Worm (Caenorhabditis elegans) whole organism, late embryonic: ENCODE data around the gene flp-6.
A peak's percentile ranks its signal among the peaks of the same experiment; 100 is the strongest.

Experiments used
- K09A11.1 ChIP-seq: sonication (generic microtip); optimal IDR thresholded peaks from 2 replicates; lab custom pipeline; 2017; ENCODE audit warnings: antibody characterized with exemption, mild to moderate bottlenecking, missing genetic modification characterization, missing compliant biosample characterization; ENCODE audit not compliant: insufficient read depth
- ama-1 ChIP-seq: fragments of 150-350 bp; optimal IDR thresholded peaks from 2 replicates; lab custom pipeline; 2014
- ceh-14 ChIP-seq: sonication (generic microtip); optimal IDR thresholded peaks from 2 replicates; lab custom pipeline; 2016; ENCODE audit warnings: missing genotype, missing genetic modification characterization, missing compliant biosample characterization
- ceh-18 ChIP-seq: sonication (generic microtip); optimal IDR thresholded peaks from 2 replicates; lab custom pipeline; 2016; ENCODE audit warnings: missing genetic modification characterization, missing compliant biosample characterization
- ceh-19 ChIP-seq: fragments of 200-800 bp; sonication (Bioruptor generic); optimal IDR thresholded peaks from 2 replicates; lab custom pipeline; 2018; ENCODE audit warnings: mild to moderate bottlenecking, missing genetic modification characterization, missing compliant biosample characterization
- ceh-22 ChIP-seq: sonication (generic microtip); optimal IDR thresholded peaks from 2 replicates; lab custom pipeline; 2017; ENCODE audit warnings: missing biosample characterization, missing genetic modification characterization
- ceh-30 ChIP-seq: fragments of 150-350 bp; optimal IDR thresholded peaks from 2 replicates; lab custom pipeline; 2014; ENCODE audit warnings: missing biosample characterization, missing genetic modification characterization
- ceh-31 ChIP-seq: sonication (generic microtip); optimal IDR thresholded peaks from 2 replicates; lab custom pipeline; 2016; ENCODE audit warnings: missing genetic modification characterization, missing compliant biosample characterization
- ceh-45 ChIP-seq: fragments of 200-800 bp; sonication (Bioruptor generic); IDR thresholded peaks from 2 replicates; pipeline ENCODE4 v1.3.6; 2022; ENCODE audit warnings: missing genetic modification reagents, missing genetic modification characterization, missing compliant biosample characterization
- ceh-6 ChIP-seq: fragments of 200-800 bp; sonication (Bioruptor generic); optimal IDR thresholded peaks from 2 replicates; lab custom pipeline; 2018; ENCODE audit warnings: mild to moderate bottlenecking, missing genetic modification characterization, missing compliant biosample characterization
- dve-1 ChIP-seq: sonication (generic microtip); optimal IDR thresholded peaks from 2 replicates; lab custom pipeline; 2017; ENCODE audit warnings: antibody characterized with exemption, mild to moderate bottlenecking, missing genetic modification characterization, missing compliant biosample characterization
- elt-4 ChIP-seq: sonication (generic microtip); optimal IDR thresholded peaks from 2 replicates; lab custom pipeline; 2016; ENCODE audit warnings: missing genetic modification characterization, missing compliant biosample characterization
- fax-1 ChIP-seq: sonication (generic microtip); optimal IDR thresholded peaks from 2 replicates; lab custom pipeline; 2016; ENCODE audit warnings: missing genotype, missing genetic modification characterization, missing compliant biosample characterization
- fkh-10 ChIP-seq: fragments of 150-350 bp; optimal IDR thresholded peaks from 2 replicates; lab custom pipeline; 2014; ENCODE audit warnings: missing biosample characterization, missing genetic modification reagents, missing genetic modification characterization
- fkh-6 ChIP-seq: sonication (generic microtip); optimal IDR thresholded peaks from 2 replicates; lab custom pipeline; 2016; ENCODE audit warnings: missing genetic modification characterization, missing compliant biosample characterization
- hlh-13 ChIP-seq: fragments of 200-800 bp; sonication (Bioruptor generic); optimal IDR thresholded peaks from 2 replicates; lab custom pipeline; 2018; ENCODE audit warnings: mild to moderate bottlenecking, missing genetic modification characterization, missing compliant biosample characterization
- hlh-15 ChIP-seq: sonication (generic microtip); optimal IDR thresholded peaks from 2 replicates; lab custom pipeline; 2016; ENCODE audit warnings: missing genetic modification characterization, missing compliant biosample characterization
- hlh-30 ChIP-seq: sonication (generic microtip); optimal IDR thresholded peaks from 2 replicates; lab custom pipeline; 2017; ENCODE audit warnings: antibody characterized with exemption, missing genetic modification characterization, missing compliant biosample characterization; ENCODE audit not compliant: insufficient read depth
- madf-2 ChIP-seq: sonication (generic microtip); optimal IDR thresholded peaks from 2 replicates; lab custom pipeline; 2017; ENCODE audit warnings: missing genetic modification characterization, missing compliant biosample characterization
- nhr-232 ChIP-seq: sonication (generic microtip); optimal IDR thresholded peaks from 2 replicates; lab custom pipeline; 2016; ENCODE audit warnings: missing genetic modification characterization, missing compliant biosample characterization
- pax-1 ChIP-seq: fragments of 150-350 bp; optimal IDR thresholded peaks from 2 replicates; lab custom pipeline; 2014; ENCODE audit warnings: missing biosample characterization, missing genetic modification characterization
- pha-2 ChIP-seq: sonication (generic microtip); optimal IDR thresholded peaks from 2 replicates; lab custom pipeline; 2017; ENCODE audit warnings: mild to moderate bottlenecking, missing genetic modification characterization, missing compliant biosample characterization
- pqm-1 ChIP-seq: sonication (generic microtip); optimal IDR thresholded peaks from 2 replicates; lab custom pipeline; 2016; ENCODE audit warnings: missing genetic modification characterization, missing compliant biosample characterization
- sdc-2 ChIP-seq: sonication (generic microtip); optimal IDR thresholded peaks from 2 replicates; lab custom pipeline; 2016; ENCODE audit warnings: missing genotype, missing genetic modification characterization, missing compliant biosample characterization
- sox-2 ChIP-seq: fragments of 200-800 bp; sonication (Bioruptor generic); IDR thresholded peaks from 2 replicates; pipeline ENCODE4 v1.3.6; 2022; ENCODE audit warnings: missing genetic modification reagents, missing genetic modification characterization, missing compliant biosample characterization
- sox-4 ChIP-seq: sonication (generic microtip); optimal IDR thresholded peaks from 2 replicates; lab custom pipeline; 2017; ENCODE audit warnings: mild to moderate bottlenecking, missing genetic modification characterization, inconsistent platforms, missing compliant biosample characterization
- tbx-2 ChIP-seq: sonication (generic microtip); optimal IDR thresholded peaks from 2 replicates; lab custom pipeline; 2016; ENCODE audit warnings: missing genetic modification characterization, missing compliant biosample characterization
- tbx-7 ChIP-seq: sonication (generic microtip); optimal IDR thresholded peaks from 2 replicates; lab custom pipeline; 2016; ENCODE audit warnings: missing genotype, missing genetic modification characterization, missing compliant biosample characterization
- unc-42 ChIP-seq: sonication (generic microtip); optimal IDR thresholded peaks from 2 replicates; lab custom pipeline; 2016; ENCODE audit warnings: missing genotype, missing genetic modification characterization, missing compliant biosample characterization
- unc-55 ChIP-seq: sonication (generic microtip); optimal IDR thresholded peaks from 2 replicates; lab custom pipeline; 2017; ENCODE audit warnings: missing biosample characterization, missing genetic modification reagents, missing genetic modification characterization
- unc-86 ChIP-seq: sonication (generic microtip); optimal IDR thresholded peaks from 2 replicates; lab custom pipeline; 2016; ENCODE audit warnings: missing genetic modification characterization, missing compliant biosample characterization
- zip-5 ChIP-seq: sonication (generic microtip); optimal IDR thresholded peaks from 2 replicates; lab custom pipeline; 2016; ENCODE audit warnings: missing genetic modification characterization, missing compliant biosample characterization

The flp-6 gene

DNA sequence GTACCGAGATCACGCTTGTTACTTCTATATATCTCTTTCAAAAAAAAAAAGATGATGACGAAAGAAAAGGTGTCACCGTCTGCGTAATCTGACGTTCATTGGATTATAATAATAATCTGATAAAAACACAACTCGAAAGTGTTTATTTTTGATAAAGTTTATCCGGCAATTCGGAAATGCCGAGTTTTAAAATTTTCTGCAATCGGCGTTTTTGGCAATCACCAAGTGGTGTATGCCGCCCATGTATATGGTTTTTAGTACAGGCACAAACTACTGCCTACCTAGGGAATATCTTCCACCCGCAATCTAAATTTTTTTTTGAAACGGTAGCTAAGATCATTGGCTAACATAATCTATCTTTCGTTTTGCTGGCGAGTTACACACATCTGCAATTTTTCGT, 2.1 kb downstream of the flp-6 start:
- TF ChIP-seq elt-4 (tag; lab: Kevin White, UChicago) (no peak), sox-4 (no peak), ceh-31 (tag; lab: Kevin White, UChicago) (no peak), ceh-18 (tag; lab: Kevin White, UChicago) (no peak)
- TF ChIP-seq, all 69 proteins: peak for 0

ce11 chrV:9477863-9478262, 6.1 kb downstream of the flp-6 start, which contains the start of gene nas-3:
Gene nas-3, plus strand, starts transcription at chrV:9478163.
- TF ChIP-seq sdc-2 (tag; lab: Kevin White, UChicago) (no peak), ceh-19 (GFP tag; lab: Kevin White, UChicago) (no peak), fax-1 (tag; lab: Kevin White, UChicago) (no peak), nhr-232 (no peak)
- TF ChIP-seq, all 69 proteins: peak for 0

DNA sequence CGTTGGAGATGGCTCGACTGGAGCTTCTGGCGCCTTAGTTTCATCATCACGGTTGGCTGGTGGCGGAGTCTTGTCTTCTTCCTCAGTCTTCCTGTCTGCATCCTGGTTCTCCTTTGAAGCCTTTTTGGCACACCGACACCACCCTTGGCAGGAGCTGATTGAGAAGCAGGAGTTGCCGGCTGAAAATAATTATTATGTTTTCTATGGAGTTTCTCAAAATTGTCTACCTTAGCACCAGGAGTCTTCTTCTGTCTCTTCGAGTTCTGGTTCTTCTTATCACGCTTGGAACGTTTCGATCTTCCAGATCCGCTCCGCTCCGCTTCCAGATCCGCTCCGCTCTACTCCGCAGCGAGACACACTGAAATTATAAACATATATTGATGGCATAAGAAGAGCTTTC, 8.8 kb downstream of the flp-6 start, which contains the start of gene K06A4.6:
Gene K06A4.6 (minus strand): TSS at position 101 of the 400 bp plus-strand sequence.
- TF ChIP-seq unc-86 (tag; lab: Kevin White, UChicago) (no peak), unc-42 (tag; lab: Kevin White, UChicago) (no peak), hlh-13 (GFP tag; lab: Kevin White, UChicago) (no peak), sdc-2 (tag; lab: Kevin White, UChicago) (no peak), ceh-14 (no peak), pax-1 (tag; lab: Kevin White, UChicago) (no peak), tbx-7 (tag; lab: Kevin White, UChicago) (no peak), fkh-10 (GFP tag; lab: Kevin White, UChicago) (no peak), dve-1 (no peak), fkh-6 (tag; lab: Kevin White, UChicago) (no peak), ceh-30 (tag; lab: Kevin White, UChicago) (no peak), madf-2 (tag; lab: Kevin White, UChicago) (no peak), ceh-6 (GFP tag; lab: Kevin White, UChicago) (no peak)

DNA sequence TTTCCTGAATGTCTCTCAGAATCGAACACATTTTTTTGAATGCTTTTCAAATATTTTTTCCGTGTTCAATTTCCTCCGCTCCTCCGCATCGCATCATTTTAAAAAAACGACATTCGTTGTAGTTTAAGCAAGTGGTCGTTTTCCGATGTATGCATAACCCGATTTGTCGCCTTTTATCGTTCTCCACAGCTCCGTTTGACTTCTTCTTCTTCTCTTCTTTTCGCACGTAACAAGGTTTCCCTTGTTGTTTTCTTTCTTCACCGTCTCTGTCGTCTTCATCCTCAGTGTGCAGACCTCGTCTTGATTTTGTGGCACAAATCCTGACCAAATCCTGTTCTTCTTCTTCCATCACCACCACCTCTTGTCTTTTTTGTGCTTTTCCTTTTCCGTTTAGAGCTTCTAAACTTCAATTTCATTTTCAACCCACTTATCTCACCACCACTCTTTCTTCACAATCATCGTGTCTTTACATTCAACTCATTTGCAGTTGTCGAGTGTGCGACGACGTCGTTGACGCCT, 12.0 kb downstream of the flp-6 start, which contains the start of gene K06A4.2:
Gene K06A4.2 (plus strand): TSS at position 469 of the 519 bp plus-strand sequence.
- TF ChIP-seq hlh-13 (GFP tag; lab: Kevin White, UChicago): no peak
- no peak for TF ChIP-seq hlh-30 (tag; lab: Kevin White, UChicago)
- no peak for TF ChIP-seq ceh-22 (tag; lab: Kevin White, UChicago)
- peak; percentile 75 for TF ChIP-seq unc-42 (tag; lab: Kevin White, UChicago)

ce11 chrV:9485508-9485907, 13.7 kb downstream of the flp-6 start:
- TF ChIP-seq ceh-45 (GFP tag; lab: Robert Waterston, UW) (no peak), tbx-2 (tag; lab: Kevin White, UChicago) (no peak), ceh-6 (GFP tag; lab: Kevin White, UChicago) (no peak), sox-2 (GFP tag; lab: Robert Waterston, UW) (no peak), zip-5 (tag; lab: Kevin White, UChicago) (no peak), unc-55 (GFP tag; lab: Kevin White, UChicago) (no peak), ama-1 (lab: Kevin White, UChicago) (no peak), ceh-14 (no peak), K09A11.1 (tag; lab: Kevin White, UChicago) (no peak), pqm-1 (tag; lab: Kevin White, UChicago) (no peak), madf-2 (tag; lab: Kevin White, UChicago) (no peak), hlh-15 (tag; lab: Kevin White, UChicago) (no peak), ceh-18 (tag; lab: Kevin White, UChicago) (no peak), pha-2 (tag; lab: Kevin White, UChicago) (no peak)
